Fruit fly (Drosophila melanogaster) whole organism, embryonic: ENCODE results near the gene T48.

Experiments used
- BEAF-32 ChIP-seq: fragments of 200-800 bp; sonication (Bioruptor generic); optimal IDR thresholded peaks from 3 replicates; lab custom pipeline; 2017; ENCODE audit warnings: missing biosample characterization, missing genetic modification characterization, mild to moderate bottlenecking, moderate library complexity, missing genetic modification reagents
- CG10959 ChIP-seq: fragments of 200-800 bp; sonication (Bioruptor generic); IDR thresholded peaks from 2 replicates; pipeline ENCODE4 v1.3.6; 2022; ENCODE audit warnings: missing biosample characterization, missing genetic modification characterization
- CG11398 ChIP-seq: fragments of 200-800 bp; sonication (Bioruptor generic); optimal IDR thresholded peaks from 2 replicates; lab custom pipeline; 2016; ENCODE audit warnings: missing biosample characterization, missing genetic modification characterization
- CG11456 ChIP-seq: fragments of 200-800 bp; sonication (Bioruptor generic); IDR thresholded peaks from 3 replicates; pipeline ENCODE4 v1.3.6; 2022; ENCODE audit warnings: missing biosample characterization, missing genetic modification characterization
- CG12659 ChIP-seq: fragments of 200-800 bp; sonication (Bioruptor generic); optimal IDR thresholded peaks from 3 replicates; lab custom pipeline; 2017; ENCODE audit warnings: mild to moderate bottlenecking, missing biosample characterization, missing genetic modification reagents, missing genetic modification characterization
- CG13287 ChIP-seq: fragments of 200-800 bp; sonication (Bioruptor generic); IDR thresholded peaks from 2 replicates; pipeline ENCODE4 v1.3.6; 2022; ENCODE audit warnings: missing biosample characterization, missing genetic modification characterization; ENCODE audit not compliant: partially characterized antibody
- CG13296 ChIP-seq: fragments of 200-800 bp; sonication (Bioruptor generic); optimal IDR thresholded peaks from 3 replicates; lab custom pipeline; 2018; ENCODE audit warnings: missing biosample characterization, mild to moderate bottlenecking, missing genetic modification characterization
- CG14014 ChIP-seq: fragments of 200-800 bp; sonication (Bioruptor generic); IDR thresholded peaks from 2 replicates; pipeline ENCODE4 v1.3.6; 2022; ENCODE audit warnings: missing biosample characterization, missing genetic modification characterization
- CG14441 ChIP-seq: fragments of 200-800 bp; sonication (Bioruptor generic); IDR thresholded peaks from 2 replicates; pipeline ENCODE4 v1.3.6; 2022; ENCODE audit warnings: missing biosample characterization, missing genetic modification characterization
- CG14667 ChIP-seq: fragments of 200-800 bp; sonication (Bioruptor generic); IDR thresholded peaks from 2 replicates; pipeline ENCODE4 v1.3.6; 2022; ENCODE audit warnings: missing biosample characterization, missing genetic modification characterization
- CG15514 ChIP-seq: fragments of 200-800 bp; sonication (Bioruptor generic); optimal IDR thresholded peaks from 3 replicates; lab custom pipeline; 2017; ENCODE audit warnings: missing biosample characterization, missing genetic modification characterization, mild to moderate bottlenecking, moderate library complexity, missing genetic modification reagents
- CG15601 ChIP-seq: fragments of 200-800 bp; sonication (Bioruptor generic); optimal IDR thresholded peaks from 3 replicates; lab custom pipeline; 2019; ENCODE audit warnings: missing biosample characterization, mild to moderate bottlenecking, missing genetic modification characterization, moderate library complexity
- CG1603 ChIP-seq: fragments of 200-800 bp; sonication (Bioruptor generic); optimal IDR thresholded peaks from 2 replicates; lab custom pipeline; 2019; ENCODE audit warnings: missing biosample characterization, mild to moderate bottlenecking, missing genetic modification characterization, moderate library complexity
- CG17361 ChIP-seq: fragments of 200-800 bp; sonication (Bioruptor generic); IDR thresholded peaks from 3 replicates; pipeline ENCODE4 v1.3.6; 2022; ENCODE audit warnings: missing biosample characterization, missing genetic modification characterization
- CG2129 ChIP-seq: fragments of 200-800 bp; sonication (Bioruptor generic); IDR thresholded peaks from 2 replicates; pipeline ENCODE4 v1.3.6; 2022; ENCODE audit warnings: missing biosample characterization, missing genetic modification characterization; ENCODE audit not compliant: partially characterized antibody
- CG34224 ChIP-seq: fragments of 200-800 bp; sonication (Bioruptor generic); IDR thresholded peaks from 3 replicates; pipeline ENCODE4 v1.3.6; 2022; ENCODE audit warnings: missing biosample characterization, missing genetic modification characterization; ENCODE audit not compliant: partially characterized antibody
- CG34422 ChIP-seq: fragments of 200-800 bp; sonication (Bioruptor generic); IDR thresholded peaks from 3 replicates; pipeline ENCODE4 v1.3.6; 2022; ENCODE audit warnings: missing biosample characterization, missing genetic modification characterization
- CG3726 ChIP-seq: fragments of 200-800 bp; sonication (Bioruptor generic); IDR thresholded peaks from 3 replicates; pipeline ENCODE4, ENCODE4 v1.3.6; 2022; ENCODE audit warnings: missing biosample characterization, missing genetic modification characterization
- CG6654 ChIP-seq: fragments of 200-800 bp; sonication (Bioruptor generic); optimal IDR thresholded peaks from 2 replicates; lab custom pipeline; 2017; ENCODE audit warnings: missing biosample characterization, mild to moderate bottlenecking, missing genetic modification characterization
- CG7372 ChIP-seq: fragments of 200-800 bp; sonication (Bioruptor generic); IDR thresholded peaks from 2 replicates; pipeline ENCODE4 v1.3.6; 2022; ENCODE audit warnings: missing biosample characterization, missing genetic modification characterization
- CG9932 ChIP-seq: fragments of 200-800 bp; sonication (Bioruptor generic); IDR thresholded peaks from 2 replicates; pipeline ENCODE4 v1.3.6; 2022; ENCODE audit warnings: missing biosample characterization, missing genetic modification characterization
- CHES-1-like ChIP-seq: fragments of 200-800 bp; sonication (Bioruptor generic); optimal IDR thresholded peaks from 2 replicates; lab custom pipeline; 2016; ENCODE audit warnings: missing biosample characterization, missing genetic modification characterization
- E2f2 ChIP-seq: fragments of 200-800 bp; sonication (Bioruptor generic); IDR thresholded peaks from 2 replicates; pipeline ENCODE4 v1.3.6; 2022; ENCODE audit warnings: missing biosample characterization, missing genetic modification characterization
- HmgD ChIP-seq: fragments of 200-800 bp; sonication (Bioruptor generic); optimal IDR thresholded peaks from 3 replicates; lab custom pipeline; 2016; ENCODE audit warnings: missing biosample characterization, missing genetic modification characterization
- HmgZ ChIP-seq: fragments of 200-800 bp; sonication (Bioruptor generic); optimal IDR thresholded peaks from 2 replicates; lab custom pipeline; 2018; ENCODE audit warnings: missing biosample characterization, mild to moderate bottlenecking, missing genetic modification characterization
- MBD-R2 ChIP-seq: fragments of 200-800 bp; sonication (Bioruptor generic); IDR thresholded peaks from 2 replicates; pipeline ENCODE4 v1.3.6; 2022; ENCODE audit warnings: missing biosample characterization, missing genetic modification characterization
- Max ChIP-seq: fragments of 200-800 bp; sonication (Bioruptor generic); optimal IDR thresholded peaks from 2 replicates; lab custom pipeline; 2016; ENCODE audit warnings: missing biosample characterization, mild to moderate bottlenecking, missing genetic modification characterization
- NC2β ChIP-seq: fragments of 200-800 bp; sonication (Bioruptor generic); optimal IDR thresholded peaks from 2 replicates; lab custom pipeline; 2016; ENCODE audit warnings: missing biosample characterization, missing genetic modification characterization
- Pdp1 ChIP-seq, 2 experiments: fragments of 200-800 bp; sonication (Bioruptor generic); optimal IDR thresholded peaks; 3 replicates each; lab custom pipeline; 2016; ENCODE audit warnings: missing biosample characterization in 2 of 2, missing genetic modification characterization in 2 of 2, mild to moderate bottlenecking in 1 of 2, moderate library complexity in 1 of 2
- Sry-δ ChIP-seq: fragments of 200-800 bp; sonication (Bioruptor generic); optimal IDR thresholded peaks from 2 replicates; lab custom pipeline; 2016; ENCODE audit warnings: missing biosample characterization, missing genetic modification characterization
- YL-1 ChIP-seq: fragments of 200-800 bp; sonication (Bioruptor generic); optimal IDR thresholded peaks from 3 replicates; lab custom pipeline; 2017; ENCODE audit warnings: missing biosample characterization, mild to moderate bottlenecking, missing genetic modification characterization
- chif ChIP-seq, 2 experiments: fragments of 200-800 bp; sonication (Bioruptor generic); optimal IDR thresholded peaks; 3 replicates each; lab custom pipeline; 2016; ENCODE audit warnings: missing biosample characterization in 2 of 2, missing genetic modification characterization in 2 of 2
- chinmo ChIP-seq: fragments of 200-800 bp; sonication (Bioruptor generic); IDR thresholded peaks from 4 replicates; pipeline ENCODE4 v1.3.6; 2022; ENCODE audit warnings: missing biosample characterization, missing genetic modification characterization; ENCODE audit not compliant: partially characterized antibody
- ci ChIP-seq: fragments of 200-800 bp; sonication (Bioruptor generic); IDR thresholded peaks from 3 replicates; pipeline ENCODE4 v1.3.6; 2022; ENCODE audit warnings: missing biosample characterization, missing genetic modification characterization
- dm ChIP-seq: fragments of 200-800 bp; sonication (Bioruptor generic); optimal IDR thresholded peaks from 3 replicates; lab custom pipeline; 2016; ENCODE audit warnings: missing biosample characterization, missing genetic modification characterization
- emc ChIP-seq: fragments of 200-800 bp; sonication (Bioruptor generic); optimal IDR thresholded peaks from 2 replicates; lab custom pipeline; 2016; ENCODE audit warnings: missing biosample characterization, missing genetic modification characterization
- eyg ChIP-seq: fragments of 200-800 bp; sonication (Bioruptor generic); optimal IDR thresholded peaks from 3 replicates; lab custom pipeline; 2016; ENCODE audit warnings: missing biosample characterization, missing genetic modification characterization
- fd64A ChIP-seq: fragments of 200-800 bp; sonication (Bioruptor generic); optimal IDR thresholded peaks from 3 replicates; lab custom pipeline; 2018; ENCODE audit warnings: missing biosample characterization, mild to moderate bottlenecking, missing genetic modification characterization
- gro ChIP-seq: fragments of 200-800 bp; sonication (Bioruptor generic); optimal IDR thresholded peaks from 2 replicates; lab custom pipeline; 2016; ENCODE audit warnings: missing biosample characterization, missing genetic modification characterization
- gt ChIP-seq: fragments of 200-800 bp; sonication (Bioruptor generic); IDR thresholded peaks from 2 replicates; pipeline ENCODE4 v1.3.6; 2022; ENCODE audit warnings: missing biosample characterization, missing genetic modification characterization
- insv ChIP-seq, 2 experiments: fragments of 200-800 bp; sonication (Bioruptor generic); optimal IDR thresholded peaks; 3 replicates each; lab custom pipeline; 2016 to 2018; ENCODE audit warnings: missing biosample characterization in 2 of 2, missing genetic modification characterization in 2 of 2
- kah ChIP-seq: fragments of 200-800 bp; sonication (Bioruptor generic); optimal IDR thresholded peaks from 2 replicates; lab custom pipeline; 2018; ENCODE audit warnings: missing biosample characterization, mild to moderate bottlenecking, missing genetic modification characterization
- nerfin-2 ChIP-seq: fragments of 200-800 bp; sonication (Bioruptor generic); IDR thresholded peaks from 2 replicates; pipeline ENCODE4 v1.3.6; 2022; ENCODE audit warnings: missing biosample characterization, missing genetic modification characterization; ENCODE audit not compliant: partially characterized antibody
- phol ChIP-seq: fragments of 200-800 bp; sonication (Bioruptor generic); optimal IDR thresholded peaks from 3 replicates; lab custom pipeline; 2018; ENCODE audit warnings: missing biosample characterization, mild to moderate bottlenecking, missing genetic modification characterization, moderate library complexity
- pzg ChIP-seq: fragments of 200-800 bp; sonication (Bioruptor generic); optimal IDR thresholded peaks from 3 replicates; lab custom pipeline; 2018; ENCODE audit warnings: missing biosample characterization, mild to moderate bottlenecking, missing genetic modification characterization, moderate library complexity
- sqz ChIP-seq: fragments of 200-800 bp; sonication (Bioruptor generic); optimal IDR thresholded peaks from 3 replicates; lab custom pipeline; 2018; ENCODE audit warnings: missing biosample characterization, mild to moderate bottlenecking, missing genetic modification characterization
- stwl ChIP-seq: fragments of 200-800 bp; sonication (Bioruptor generic); optimal IDR thresholded peaks from 3 replicates; lab custom pipeline; 2018; ENCODE audit warnings: missing biosample characterization, mild to moderate bottlenecking, missing genetic modification characterization, moderate library complexity
- zen ChIP-seq: fragments of 200-800 bp; sonication (Bioruptor generic); optimal IDR thresholded peaks from 3 replicates; lab custom pipeline; 2018; ENCODE audit warnings: missing biosample characterization, mild to moderate bottlenecking, missing genetic modification characterization, moderate library complexity

T48 gene

DNA sequence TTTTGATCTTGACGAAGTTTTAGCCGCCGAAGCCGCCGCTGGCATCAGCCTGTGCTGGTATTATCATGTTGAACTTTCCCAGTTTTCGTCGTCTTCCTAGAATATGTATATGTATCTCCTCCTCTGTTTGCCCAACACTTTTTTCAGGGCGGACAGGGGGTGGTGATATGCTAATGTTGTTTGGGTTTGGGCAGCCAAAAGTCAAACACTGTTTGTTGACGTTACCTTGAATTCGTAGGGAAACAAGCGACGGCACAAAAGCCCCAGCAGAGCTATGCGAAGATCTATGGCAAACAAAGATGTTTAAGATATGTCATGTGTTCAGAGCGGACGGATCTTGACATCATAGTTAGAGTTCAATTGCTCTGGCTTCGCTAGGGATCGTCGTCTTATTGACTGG is 27.2 kb downstream of the T48 start (continued):
- TF ChIP-seq gt (GFP tag; lab: Robert Waterston, UW) (no peak), fd64A (peak; percentile 72), CG14667 (0 out of 2 replicates have a peak, but pooled peaks have one; percentile 10)
- TF ChIP-seq, all 482 proteins: peak for 76

DNA sequence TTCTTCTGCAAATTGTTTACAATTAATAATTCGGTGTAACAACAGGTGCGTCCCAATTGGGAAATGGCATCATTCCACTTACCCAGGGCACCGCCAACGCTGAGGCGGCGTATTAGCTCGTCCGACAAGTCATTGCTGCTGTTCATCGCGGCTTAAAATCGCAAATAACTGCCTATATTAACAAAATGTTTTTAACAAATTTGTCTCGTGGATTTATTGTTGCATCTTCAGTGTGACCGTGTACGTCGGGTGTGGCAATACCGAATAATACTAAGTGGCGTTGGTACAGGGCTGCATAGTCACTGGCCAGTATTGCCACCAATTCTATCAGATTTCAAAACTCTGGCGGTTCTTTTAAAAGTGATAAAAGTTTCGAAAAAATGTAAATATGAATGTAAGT is 31.1 kb downstream of the T48 start, which contains the start of gene Ets97D:
Gene Ets97D, minus strand, starts transcription at position 272 of the 400 bp plus-strand sequence.
- TF ChIP-seq CG10959 (no peak), CG34224 (peak; percentile 36; the same call in 2 of the 3 replicates), CG1603 (tag; lab: Kevin White, UChicago) (peak; percentile 83), Pdp1 (GFP tag; optimal IDR thresholded peaks at IDR 0.05; lab: Kevin White, UChicago) (peak in 1 of 2 experiments; percentile 31), CG13296 (GFP tag; lab: Kevin White, UChicago) (no peak), E2f2 (peak; percentile 100), MBD-R2 (peak; percentile 82), CG13287 (GFP tag; lab: Robert Waterston, UW) (peak; percentile 42; the same call in 1 of the 2 replicates), Max (no peak), zen (tag; lab: Kevin White, UChicago) (no peak), CG11398 (GFP tag; lab: Kevin White, UChicago) (no peak), insv (GFP tag; optimal IDR thresholded peaks at IDR 0.05; lab: Kevin White, UChicago) (peak in 1 of 2 experiments; percentile 42), kah (peak; percentile 75), CG15601 (peak; percentile 62), nerfin-2 (GFP tag; lab: Robert Waterston, UW) (peak; percentile 26; the same call in 1 of the 2 replicates), HmgD (GFP tag; lab: Kevin White, UChicago) (no peak), chif (GFP tag; optimal IDR thresholded peaks at IDR 0.05; lab: Kevin White, UChicago) (no peak), sqz (GFP tag; lab: Kevin White, UChicago) (no peak), HmgZ (tag; lab: Kevin White, UChicago) (peak; percentile 81), fd64A (no peak), CG17361 (GFP tag; lab: Robert Waterston, UW) (no peak), phol (tag; lab: Kevin White, UChicago) (peak; percentile 12), CG3726 (GFP tag; lab: Robert Waterston, UW) (no peak), eyg (GFP tag; lab: Kevin White, UChicago) (no peak), dm (GFP tag; lab: Kevin White, UChicago) (peak; percentile 79), CG9932 (GFP tag; lab: Robert Waterston, UW) (no peak), ci (GFP tag; lab: Robert Waterston, UW) (no peak), CG11456 (GFP tag; lab: Robert Waterston, UW) (no peak), CG14441 (no peak), Sry-δ (peak; percentile 27), CG34422 (GFP tag; lab: Robert Waterston, UW) (peak; percentile 40; the same call in 1 of the 3 replicates), stwl (tag; lab: Kevin White, UChicago) (peak; percentile 77), pzg (peak; percentile 95), BEAF-32 (GFP tag; lab: Kevin White, UChicago) (peak; percentile 37), CHES-1-like (GFP tag; lab: Kevin White, UChicago) (peak; percentile 74), YL-1 (GFP tag; lab: Kevin White, UChicago) (peak; percentile 82), CG12659 (GFP tag; lab: Kevin White, UChicago) (peak; percentile 43), CG14014 (no peak), CG15514 (GFP tag; lab: Kevin White, UChicago) (peak; percentile 49), gro (GFP tag; lab: Kevin White, UChicago) (peak; percentile 34), CG2129 (no peak), CG6654 (GFP tag; lab: Kevin White, UChicago) (no peak), CG7372 (GFP tag; lab: Robert Waterston, UW) (no peak), NC2β (peak; percentile 37), chinmo (no peak; the same call in 3 of the 4 replicates), emc (no peak)
